Fruit fly (Drosophila melanogaster) whole organism, embryonic: Measurements from ENCODE around the gene CG44005.

ENCODE experiments used
- CG33557 ChIP-seq: fragments of 200-800 bp; sonication (Bioruptor generic); optimal IDR thresholded peaks from 2 replicates; lab custom pipeline; 2019; ENCODE audit warnings: missing biosample characterization, mild to moderate bottlenecking, missing genetic modification characterization, moderate library complexity
- CG6654 ChIP-seq: fragments of 200-800 bp; sonication (Bioruptor generic); optimal IDR thresholded peaks from 2 replicates; lab custom pipeline; 2017; ENCODE audit warnings: missing biosample characterization, mild to moderate bottlenecking, missing genetic modification characterization
- Eip74EF ChIP-seq, 2 experiments: fragments of 200-800 bp in 1 of 2; fragments of >200 bp in 1 of 2; sonication (Bioruptor generic) in 1 of 2; optimal IDR thresholded peaks; 2 replicates each; lab custom pipeline; 2017 to 2019; ENCODE audit warnings: missing biosample characterization in 2 of 2, missing genetic modification characterization in 2 of 2, mild to moderate bottlenecking in 1 of 2, moderate library complexity in 1 of 2
- Fer3 ChIP-seq: fragments of 200-800 bp; sonication (Bioruptor generic); optimal IDR thresholded peaks from 2 replicates; lab custom pipeline; 2018; ENCODE audit warnings: missing biosample characterization, mild to moderate bottlenecking, missing genetic modification characterization, moderate library complexity
- Mrtf ChIP-seq: fragments of 200-800 bp; sonication (Bioruptor generic); IDR thresholded peaks from 3 replicates; pipeline ENCODE4 v1.3.6; 2022; ENCODE audit warnings: missing biosample characterization, missing genetic modification characterization
- Poxn ChIP-seq: fragments of 200-800 bp; sonication (Bioruptor generic); IDR thresholded peaks from 2 replicates; pipeline ENCODE4 v1.3.6; 2022; ENCODE audit warnings: missing biosample characterization, missing genetic modification characterization
- Rx ChIP-seq: fragments of 200-800 bp; sonication (Bioruptor generic); IDR thresholded peaks from 2 replicates; pipeline ENCODE4 v1.3.6; 2022; ENCODE audit warnings: missing biosample characterization, missing genetic modification characterization
- dimm ChIP-seq: fragments of 200-800 bp; sonication (Bioruptor generic); IDR thresholded peaks from 2 replicates; pipeline ENCODE4 v1.3.6; 2022; ENCODE audit warnings: missing biosample characterization, missing genetic modification characterization
- disco-r ChIP-seq: fragments of 200-800 bp; sonication (Bioruptor generic); optimal IDR thresholded peaks from 2 replicates; lab custom pipeline; 2016; ENCODE audit warnings: missing biosample characterization, missing genetic modification characterization
- hkb ChIP-seq, 2 experiments: fragments of 200-800 bp in 1 of 2; fragments of >200 bp in 1 of 2; sonication (Bioruptor generic) in 1 of 2; IDR thresholded peaks in 1 of 2; optimal IDR thresholded peaks in 1 of 2; 2 replicates each; pipeline versions ENCODE4 v1.3.6 to Lab custom; 2017 to 2022; ENCODE audit warnings: missing biosample characterization in 1 of 2, missing genetic modification characterization in 1 of 2
- lola ChIP-seq, 3 experiments: fragments of >200 bp in 2 of 3; fragments of 200-800 bp in 1 of 3; sonication (Bioruptor generic) in 1 of 3; optimal IDR thresholded peaks; 2 replicates each; lab custom pipeline; 2017 to 2019; ENCODE audit warnings: missing biosample characterization in 3 of 3, missing genetic modification characterization in 3 of 3, mild to moderate bottlenecking in 1 of 3, moderate library complexity in 1 of 3
- vvl ChIP-seq: fragments of 200-800 bp; sonication (Bioruptor generic); IDR thresholded peaks from 2 replicates; pipeline ENCODE4 v1.3.6; 2022; ENCODE audit warnings: missing biosample characterization, missing genetic modification characterization

DNA sequence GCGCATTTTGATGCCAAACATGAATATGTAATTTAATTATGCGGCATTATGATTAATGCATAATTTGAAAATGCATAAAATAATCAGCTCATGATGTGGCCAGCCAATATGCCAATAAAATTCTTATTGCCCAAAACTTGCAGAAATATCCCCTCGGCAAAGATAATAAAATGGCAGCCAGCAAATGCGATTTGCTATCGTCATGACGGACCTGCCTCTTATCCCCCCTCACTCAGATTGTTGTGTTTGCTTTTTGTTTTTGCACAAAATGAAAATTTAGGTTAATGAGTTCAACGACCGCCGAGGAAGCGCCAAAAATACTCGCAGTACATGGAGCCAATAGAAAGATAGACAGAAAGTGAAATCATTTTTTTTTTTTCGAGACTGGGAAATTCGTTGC, 47.3 kb downstream of the CG44005 start:
- no peak for TF ChIP-seq vvl (GFP tag; lab: Robert Waterston, UW)
- no peak for TF ChIP-seq CG33557
- no peak for TF ChIP-seq Eip74EF (GFP tag; optimal IDR thresholded peaks at IDR 0.05; lab: Kevin White, UChicago)
- no peak for TF ChIP-seq Mrtf
- TF ChIP-seq dimm (GFP tag; lab: Robert Waterston, UW): no peak
- no peak for TF ChIP-seq Fer3 (tag; lab: Kevin White, UChicago)
- no peak for TF ChIP-seq lola (GFP tag; optimal IDR thresholded peaks at IDR 0.05; lab: Kevin White, UChicago)
- TF ChIP-seq Poxn (GFP tag; lab: Robert Waterston, UW): no peak
- no peak for TF ChIP-seq Rx (GFP tag; lab: Robert Waterston, UW)
- no peak for TF ChIP-seq CG6654 (GFP tag; lab: Kevin White, UChicago)
- no peak for TF ChIP-seq disco-r (GFP tag; lab: Kevin White, UChicago)
- no peak for TF ChIP-seq hkb (optimal IDR thresholded peaks at IDR 0.05; lab: Kevin White, UChicago)
- TF ChIP-seq hkb (GFP tag; IDR thresholded peaks at IDR 0.05; lab: Robert Waterston, UW): no peak
